Fruit fly (Drosophila melanogaster): Measurements from ENCODE around the gene spd-2.

Gene spd-2

DNA sequence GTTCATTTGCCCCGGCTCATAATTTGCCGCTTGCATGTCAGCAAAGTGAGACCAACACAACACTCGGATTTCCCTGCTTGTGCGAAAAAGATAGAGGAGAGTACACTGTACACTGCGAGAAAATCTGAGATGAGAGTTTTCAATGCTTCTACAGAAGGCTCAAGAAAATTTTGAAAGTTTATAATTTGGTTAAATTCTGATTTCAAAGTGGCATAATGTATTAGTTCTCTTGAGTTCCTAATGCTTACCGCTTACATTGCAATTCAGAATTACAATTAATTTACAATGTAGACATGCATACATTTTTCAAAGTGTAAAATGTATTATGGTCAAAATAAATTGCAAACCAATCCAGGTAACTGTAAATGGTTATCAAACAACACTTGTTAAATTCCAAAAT is 48.1 kb upstream of the spd-2 start (continued):
- no peak for TF ChIP-seq CG1621 (tag; optimal IDR thresholded peaks at IDR 0.05)
- peak; percentile 72 for TF ChIP-seq eg (GFP tag; IDR thresholded peaks at IDR 0.05)
- no peak for TF ChIP-seq Hr39 (GFP tag; optimal IDR thresholded peaks at IDR 0.05)
- TF ChIP-seq CG9139 (GFP tag; optimal IDR thresholded peaks at IDR 0.05): no peak
- peak; percentile 78 for TF ChIP-seq CG8119 (GFP tag; IDR thresholded peaks at IDR 0.05)
- peak; percentile 2 for TF ChIP-seq svp (GFP tag)
- TF ChIP-seq Met (GFP tag; optimal IDR thresholded peaks at IDR 0.05): no peak
- no peak for TF ChIP-seq CG11902 (GFP tag; optimal IDR thresholded peaks at IDR 0.05)
- TF ChIP-seq CG34406 (GFP tag; optimal IDR thresholded peaks at IDR 0.05): no peak
- no peak for TF ChIP-seq fd85E (GFP tag; optimal IDR thresholded peaks at IDR 0.05)
- TF ChIP-seq CG15336 (GFP tag; IDR thresholded peaks at IDR 0.05): peak; percentile 78
- TF ChIP-seq CG16779 (tag; optimal IDR thresholded peaks at IDR 0.05): no peak
- TF ChIP-seq CG11294 (GFP tag; IDR thresholded peaks at IDR 0.05): peak; percentile 46; the same call in 1 of the 2 replicates
- peak; percentile 33 for TF ChIP-seq Eip75B (GFP tag; optimal IDR thresholded peaks at IDR 0.05)
- TF ChIP-seq Lpt (GFP tag; optimal IDR thresholded peaks at IDR 0.05): peak; percentile 47
- TF ChIP-seq CG4318 (GFP tag; optimal IDR thresholded peaks at IDR 0.05): peak; percentile 84

DNA sequence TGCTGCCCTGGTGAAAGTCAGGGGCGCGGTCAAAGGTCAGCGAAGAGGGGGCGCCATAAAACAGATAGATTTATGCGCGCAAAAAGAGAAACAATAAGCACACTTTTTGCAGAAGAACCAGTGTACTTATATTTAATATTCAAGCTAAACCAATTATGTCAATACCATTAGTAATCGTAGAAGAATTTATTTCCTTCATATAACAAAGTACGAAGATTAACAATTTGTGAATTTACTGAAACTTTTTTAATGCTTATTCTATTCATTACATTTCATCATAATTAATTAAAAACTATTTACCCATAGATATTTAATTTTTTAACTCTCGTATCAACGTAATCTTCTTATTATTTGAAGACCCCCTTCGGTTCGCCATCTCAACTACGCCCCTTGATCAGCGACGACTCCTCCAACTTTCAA is 47.3 kb upstream of the spd-2 start:
- peak; percentile 85 for TF ChIP-seq spab (GFP tag; optimal IDR thresholded peaks at IDR 0.05)
- TF ChIP-seq Hr4 (GFP tag; optimal IDR thresholded peaks at IDR 0.05): peak; percentile 85
- no peak for TF ChIP-seq Eip93F (GFP tag; optimal IDR thresholded peaks at IDR 0.05)
- TF ChIP-seq fd59A (GFP tag; optimal IDR thresholded peaks at IDR 0.05): peak; percentile 73
- peak; percentile 78 for TF ChIP-seq CG10669 (GFP tag; optimal IDR thresholded peaks at IDR 0.05)
- TF ChIP-seq salr (GFP tag; optimal IDR thresholded peaks at IDR 0.05): peak; percentile 26 to 91
- TF ChIP-seq pdm3 (GFP tag; optimal IDR thresholded peaks at IDR 0.05): peak; percentile 72
- peak; percentile 59 for TF ChIP-seq topi (GFP tag; optimal IDR thresholded peaks at IDR 0.05)
- TF ChIP-seq acj6 (GFP tag; optimal IDR thresholded peaks at IDR 0.05): peak; percentile 80
- TF ChIP-seq Eip75B (GFP tag; optimal IDR thresholded peaks at IDR 0.05): peak; percentile 81
- peak; percentile 85 for TF ChIP-seq CG10631 (GFP tag; optimal IDR thresholded peaks at IDR 0.05)
- peak; percentile 87 for TF ChIP-seq CG3919 (GFP tag; optimal IDR thresholded peaks at IDR 0.05)
- TF ChIP-seq cyc (GFP tag; optimal IDR thresholded peaks at IDR 0.05): peak; percentile 70
- TF ChIP-seq fkh (GFP tag; optimal IDR thresholded peaks at IDR 0.05): no peak
- TF ChIP-seq CG11294 (GFP tag; IDR thresholded peaks at IDR 0.05): no peak; the same call in 1 of the 2 replicates
- TF ChIP-seq CG32006 (GFP tag; optimal IDR thresholded peaks at IDR 0.05): peak; percentile 92
- TF ChIP-seq CG6276 (GFP tag; optimal IDR thresholded peaks at IDR 0.05): peak; percentile 71
- TF ChIP-seq CG3032 (tag; optimal IDR thresholded peaks at IDR 0.05): peak; percentile 81
- peak; percentile 59 for TF ChIP-seq svp (GFP tag)
- peak; percentile 72 for TF ChIP-seq CG8632 (GFP tag; optimal IDR thresholded peaks at IDR 0.05)
- peak; percentile 75 to 79 for TF ChIP-seq ss (GFP tag; optimal IDR thresholded peaks at IDR 0.05)
- no peak for TF ChIP-seq Hr38 (GFP tag; optimal IDR thresholded peaks at IDR 0.05)
- TF ChIP-seq CG6163 (GFP tag; IDR thresholded peaks at IDR 0.05): no peak
- peak; percentile 64 for TF ChIP-seq lz (GFP tag; optimal IDR thresholded peaks at IDR 0.05)
- TF ChIP-seq dsx (GFP tag; optimal IDR thresholded peaks at IDR 0.05; ENCODE audit: poor library complexity, severe bottlenecking): peak; percentile 59
- TF ChIP-seq CG11762 (GFP tag; optimal IDR thresholded peaks at IDR 0.05; ENCODE audit: insufficient read depth): peak; percentile 70
- peak; percentile 45 for TF ChIP-seq Ets21C (GFP tag; optimal IDR thresholded peaks at IDR 0.05)
- TF ChIP-seq CG11902 (GFP tag; optimal IDR thresholded peaks at IDR 0.05): peak; percentile 55
- peak; percentile 82 for TF ChIP-seq achi (GFP tag; optimal IDR thresholded peaks at IDR 0.05)
- TF ChIP-seq CG6854 (GFP tag; optimal IDR thresholded peaks at IDR 0.05): no peak
- TF ChIP-seq CG8319 (GFP tag; optimal IDR thresholded peaks at IDR 0.05): peak; percentile 79
- no peak for TF ChIP-seq vri (GFP tag; optimal IDR thresholded peaks at IDR 0.05)
- TF ChIP-seq CG6792 (GFP tag; optimal IDR thresholded peaks at IDR 0.05): peak; percentile 79
- peak; percentile 65 for TF ChIP-seq CG15336 (GFP tag; IDR thresholded peaks at IDR 0.05)
- peak; percentile 70 for TF ChIP-seq Ets96B (tag; optimal IDR thresholded peaks at IDR 0.05)
- TF ChIP-seq eg (GFP tag; IDR thresholded peaks at IDR 0.05): peak; percentile 59; the same call in 1 of the 3 replicates
- TF ChIP-seq Sox102F (GFP tag; optimal IDR thresholded peaks at IDR 0.05): peak; percentile 50
- no peak for TF ChIP-seq Blimp-1 (GFP tag; optimal IDR thresholded peaks at IDR 0.05)
- peak; percentile 69 for TF ChIP-seq Lpt (GFP tag; optimal IDR thresholded peaks at IDR 0.05)
- TF ChIP-seq dac (GFP tag; optimal IDR thresholded peaks at IDR 0.05): peak; percentile 57
- peak; percentile 77 for TF ChIP-seq CG34406 (GFP tag; optimal IDR thresholded peaks at IDR 0.05)
